Worm (Caenorhabditis elegans): ENCODE data around the gene grl-9.

DNA sequence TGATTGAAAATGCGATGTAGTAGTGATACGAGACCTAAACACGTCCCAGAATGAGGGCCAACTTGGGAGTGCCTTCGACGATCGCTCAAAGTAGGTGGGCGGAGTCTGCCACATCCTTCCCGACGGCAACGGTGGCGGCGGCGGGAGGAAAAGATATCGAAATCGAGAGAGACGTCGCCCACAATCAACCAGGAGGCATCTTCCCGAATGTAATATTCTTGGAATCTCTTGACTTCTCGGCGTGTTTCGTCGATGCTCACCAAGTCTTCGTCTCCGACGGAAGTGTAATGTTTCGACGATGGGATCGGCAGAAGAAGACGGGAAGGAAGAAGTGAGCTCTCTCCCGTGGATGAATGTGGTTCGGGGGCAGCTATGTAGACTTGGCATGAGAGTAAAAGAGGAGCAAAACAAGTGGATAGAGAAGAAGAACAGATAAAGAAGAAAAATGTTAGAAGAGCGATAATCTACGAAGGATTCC is 37.0 kb upstream of the grl-9 start, which contains the start of the genes T25F10.1 and clik-1:
- no peak for TF ChIP-seq flt-1 (GFP tag; IDR thresholded peaks at IDR 0.05)
- TF ChIP-seq ama-1 (optimal IDR thresholded peaks at IDR 0.05), result no peak
- TF ChIP-seq F13C5.2 (tag; optimal IDR thresholded peaks at IDR 0.05), result no peak
- no peak for TF ChIP-seq tbx-37 (GFP tag; conservative IDR thresholded peaks at IDR 0.05)
- no peak for TF ChIP-seq B0310.2 (tag; optimal IDR thresholded peaks at IDR 0.05)
- TF ChIP-seq scrt-1 (GFP tag; IDR thresholded peaks at IDR 0.05), result no peak
- TF ChIP-seq hnd-1 (tag; optimal IDR thresholded peaks at IDR 0.05), result no peak
- TF ChIP-seq ceh-13 (GFP tag; optimal IDR thresholded peaks at IDR 0.05), result no peak
- TF ChIP-seq hmg-4 (GFP tag; optimal IDR thresholded peaks at IDR 0.05), result no peak
- TF ChIP-seq tbx-11 (GFP tag; IDR thresholded peaks at IDR 0.05), result no peak
- TF ChIP-seq ets-7 (tag; optimal IDR thresholded peaks at IDR 0.05), result no peak
- no peak for TF ChIP-seq pes-1 (GFP tag; IDR thresholded peaks at IDR 0.05)
